Worm (Caenorhabditis elegans) whole organism, L4 larva: ENCODE data around the gene col-181.
A peak's percentile ranks its signal among the peaks of the same experiment; 100 is the strongest.

Experiments used
- D1046.2 ChIP-seq: fragments of 200-800 bp; sonication (Bioruptor generic); IDR thresholded peaks from 2 replicates; pipeline ENCODE4 v1.3.6; 2022; ENCODE audit warnings: missing genetic modification characterization, missing compliant biosample characterization
- F10B5.3 ChIP-seq: sonication (generic microtip); optimal IDR thresholded peaks from 2 replicates; lab custom pipeline; 2016; ENCODE audit warnings: mild to moderate bottlenecking, missing genetic modification characterization, missing compliant biosample characterization
- F37D6.2 ChIP-seq: sonication (generic microtip); optimal IDR thresholded peaks from 2 replicates; lab custom pipeline; 2016; ENCODE audit warnings: mild to moderate bottlenecking, missing genetic modification characterization, missing compliant biosample characterization
- R02D3.7 ChIP-seq: fragments of 150-350 bp; sonication (generic microtip); optimal IDR thresholded peaks from 3 replicates; lab custom pipeline; 2014; ENCODE audit warnings: missing biosample characterization, missing genetic modification characterization
- T26A8.4 ChIP-seq: fragments of 200-800 bp; sonication (Bioruptor generic); IDR thresholded peaks from 2 replicates; pipeline ENCODE4 v1.3.6; 2022; ENCODE audit warnings: missing genetic modification characterization, missing compliant biosample characterization
- Y5F2A.4 ChIP-seq: fragments of 200-800 bp; sonication (Bioruptor generic); optimal IDR thresholded peaks from 2 replicates; lab custom pipeline; 2018; ENCODE audit warnings: mild to moderate bottlenecking, missing genetic modification characterization, missing compliant biosample characterization
- ZK337.2 ChIP-seq: fragments of 200-800 bp; sonication (Bioruptor generic); IDR thresholded peaks from 2 replicates; pipeline ENCODE4 v1.3.6; 2022; ENCODE audit warnings: missing genetic modification reagents, missing genetic modification characterization, missing compliant biosample characterization
- aha-1 ChIP-seq: fragments of 150-350 bp; peaks from one replicate; lab custom pipeline; 2014; ENCODE audit warnings: missing biosample characterization, missing genetic modification characterization
- ama-1 ChIP-seq: fragments of 150-350 bp; optimal IDR thresholded peaks from 2 replicates; lab custom pipeline; 2014; ENCODE audit warnings: inconsistent platforms, mixed read lengths
- arid-1 ChIP-seq: fragments of 200-800 bp; sonication (Bioruptor generic); conservative IDR thresholded peaks from 2 replicates; pipeline ENCODE4 v1.3.6; 2022; ENCODE audit warnings: missing genetic modification reagents, missing genetic modification characterization, missing compliant biosample characterization
- attf-4 ChIP-seq: sonication (generic microtip); optimal IDR thresholded peaks from 3 replicates; lab custom pipeline; 2017; ENCODE audit warnings: missing biosample characterization, missing genetic modification characterization
- ceh-62 ChIP-seq: sonication (generic microtip); optimal IDR thresholded peaks from 2 replicates; lab custom pipeline; 2017; ENCODE audit warnings: missing biosample characterization, missing genetic modification characterization
- ceh-82 ChIP-seq: sonication (generic microtip); optimal IDR thresholded peaks from 2 replicates; lab custom pipeline; 2017; ENCODE audit warnings: missing biosample characterization, missing genetic modification characterization
- ces-1 ChIP-seq: fragments of 150-350 bp; sonication (generic microtip); optimal IDR thresholded peaks from 4 replicates; lab custom pipeline; 2014; ENCODE audit warnings: missing biosample characterization, missing genetic modification reagents, missing genetic modification characterization
- ctbp-1 ChIP-seq: fragments of 200-800 bp; sonication (Bioruptor generic); IDR thresholded peaks from 2 replicates; pipeline ENCODE4 v1.3.6; 2022; ENCODE audit warnings: missing genetic modification reagents, missing genetic modification characterization, missing compliant biosample characterization
- daf-16 ChIP-seq, 3 experiments: sonication (generic microtip); optimal IDR thresholded peaks; 2 replicates each; lab custom pipeline; 2016 to 2017; ENCODE audit warnings: missing genetic modification characterization in 3 of 3, missing genetic modification reagents in 3 of 3, mild to moderate bottlenecking in 2 of 3, missing compliant biosample characterization in 2 of 3, missing biosample characterization in 1 of 3, moderate library complexity in 1 of 3
- dpl-1 ChIP-seq: fragments of 150-350 bp; optimal IDR thresholded peaks from 2 replicates; lab custom pipeline; 2014; ENCODE audit warnings: missing biosample characterization, missing genetic modification reagents, missing genetic modification characterization
- dve-1 ChIP-seq: sonication (generic microtip); optimal IDR thresholded peaks from 2 replicates; lab custom pipeline; 2017; ENCODE audit warnings: antibody characterized with exemption, mild to moderate bottlenecking, missing genetic modification characterization, missing compliant biosample characterization; ENCODE audit not compliant: insufficient read depth
- fkh-10 ChIP-seq: fragments of 150-350 bp; optimal IDR thresholded peaks from 2 replicates; lab custom pipeline; 2014; ENCODE audit warnings: missing biosample characterization, missing genetic modification reagents, missing genetic modification characterization
- fos-1 ChIP-seq: fragments of 150-350 bp; optimal IDR thresholded peaks from 2 replicates; lab custom pipeline; 2014; ENCODE audit warnings: missing biosample characterization, missing genetic modification characterization
- hmg-1.1 ChIP-seq: fragments of 200-800 bp; sonication (Bioruptor generic); IDR thresholded peaks from 2 replicates; pipeline ENCODE4 v1.3.6; 2022; ENCODE audit warnings: missing genetic modification reagents, missing genetic modification characterization, missing compliant biosample characterization
- lim-7 ChIP-seq: fragments of 200-800 bp; sonication (Bioruptor generic); IDR thresholded peaks from 2 replicates; pipeline ENCODE4 v1.3.6; 2022; ENCODE audit warnings: missing genetic modification characterization, missing compliant biosample characterization
- lin-1 ChIP-seq: fragments of 200-800 bp; sonication (Bioruptor generic); IDR thresholded peaks from 2 replicates; pipeline ENCODE4 v1.3.6; 2022; ENCODE audit warnings: missing genetic modification reagents, missing genetic modification characterization, missing compliant biosample characterization
- lin-29 ChIP-seq: fragments of 200-800 bp; sonication (Bioruptor generic); IDR thresholded peaks from 2 replicates; pipeline ENCODE4 v1.3.6; 2022; ENCODE audit warnings: missing genetic modification reagents, missing genetic modification characterization, missing compliant biosample characterization
- lin-39 ChIP-seq: fragments of 150-350 bp; optimal IDR thresholded peaks from 2 replicates; lab custom pipeline; 2014; ENCODE audit warnings: missing biosample characterization, missing genetic modification reagents, missing genetic modification characterization
- lir-3 ChIP-seq: sonication (generic microtip); optimal IDR thresholded peaks from 2 replicates; lab custom pipeline; 2016; ENCODE audit warnings: mild to moderate bottlenecking, missing genetic modification characterization, missing compliant biosample characterization
- madf-9 ChIP-seq: fragments of 200-800 bp; sonication (Bioruptor generic); conservative IDR thresholded peaks from 2 replicates; pipeline ENCODE4 v1.3.6; 2022; ENCODE audit warnings: missing genetic modification reagents, missing genetic modification characterization, missing compliant biosample characterization
- mdt-29 ChIP-seq: fragments of 200-800 bp; sonication (Bioruptor generic); IDR thresholded peaks from 2 replicates; pipeline ENCODE4 v1.3.6; 2022; ENCODE audit warnings: missing genetic modification reagents, missing genetic modification characterization, missing compliant biosample characterization
- mep-1 ChIP-seq: fragments of 150-350 bp; sonication (generic microtip); optimal IDR thresholded peaks from 3 replicates; lab custom pipeline; 2014; ENCODE audit warnings: missing biosample characterization, missing genetic modification characterization
- mxl-2 ChIP-seq: fragments of 200-800 bp; sonication (Bioruptor generic); conservative IDR thresholded peaks from 2 replicates; pipeline ENCODE4 v1.3.6; 2022; ENCODE audit warnings: missing genetic modification reagents, missing genetic modification characterization, missing compliant biosample characterization
- nhr-102 ChIP-seq: sonication (generic microtip); optimal IDR thresholded peaks from 2 replicates; lab custom pipeline; 2016; ENCODE audit warnings: mild to moderate bottlenecking, missing genetic modification characterization, moderate library complexity, missing compliant biosample characterization
- nhr-11 ChIP-seq: fragments of 150-350 bp; optimal IDR thresholded peaks from 2 replicates; lab custom pipeline; 2014; ENCODE audit warnings: missing biosample characterization, missing genetic modification characterization
- nhr-111 ChIP-seq: fragments of 200-800 bp; sonication (Bioruptor generic); optimal IDR thresholded peaks from 2 replicates; lab custom pipeline; 2018; ENCODE audit warnings: mild to moderate bottlenecking, missing genetic modification characterization, missing compliant biosample characterization
- nhr-42 ChIP-seq: fragments of 200-800 bp; sonication (Bioruptor generic); IDR thresholded peaks from 2 replicates; pipeline ENCODE4 v1.3.6; 2022; ENCODE audit warnings: missing genetic modification characterization, missing compliant biosample characterization
- nhr-77 ChIP-seq: fragments of 150-350 bp; optimal IDR thresholded peaks from 2 replicates; lab custom pipeline; 2014; ENCODE audit warnings: missing biosample characterization, missing genetic modification characterization
- sdz-12 ChIP-seq: fragments of 200-800 bp; sonication (Bioruptor generic); optimal IDR thresholded peaks from 2 replicates; lab custom pipeline; 2018; ENCODE audit warnings: mild to moderate bottlenecking, missing genetic modification characterization, missing compliant biosample characterization
- set-16 ChIP-seq: fragments of 200-800 bp; sonication (Bioruptor generic); IDR thresholded peaks from 2 replicates; pipeline ENCODE4 v1.3.6; 2022; ENCODE audit warnings: missing genetic modification reagents, missing genetic modification characterization, missing compliant biosample characterization
- snpc-4 ChIP-seq: fragments of 150-350 bp; optimal IDR thresholded peaks from 2 replicates; lab custom pipeline; 2014; ENCODE audit warnings: missing biosample characterization, missing genetic modification characterization
- spr-3 ChIP-seq: fragments of 200-800 bp; sonication (Bioruptor generic); optimal IDR thresholded peaks from 2 replicates; lab custom pipeline; 2018; ENCODE audit warnings: mild to moderate bottlenecking, missing genetic modification characterization, missing compliant biosample characterization
- tag-97 ChIP-seq: fragments of 200-800 bp; sonication (Bioruptor generic); IDR thresholded peaks from 2 replicates; pipeline ENCODE4 v1.3.6; 2022; ENCODE audit warnings: missing genetic modification characterization, missing compliant biosample characterization
- unc-62 ChIP-seq, 3 experiments: fragments of 150-350 bp in 1 of 3; sonication (generic microtip); optimal IDR thresholded peaks in 2 of 3; peaks in 1 of 3; 1 replicate in 1 of 3; 2 replicates in 2 of 3; lab custom pipeline; 2014 to 2017; ENCODE audit warnings: missing biosample characterization in 3 of 3, missing genetic modification characterization in 3 of 3, missing genetic modification reagents in 3 of 3, missing genotype in 1 of 3
- ztf-7 ChIP-seq: fragments of 150-350 bp; optimal IDR thresholded peaks from 2 replicates; lab custom pipeline; 2014; ENCODE audit warnings: missing biosample characterization, missing genetic modification characterization

Gene col-181

DNA sequence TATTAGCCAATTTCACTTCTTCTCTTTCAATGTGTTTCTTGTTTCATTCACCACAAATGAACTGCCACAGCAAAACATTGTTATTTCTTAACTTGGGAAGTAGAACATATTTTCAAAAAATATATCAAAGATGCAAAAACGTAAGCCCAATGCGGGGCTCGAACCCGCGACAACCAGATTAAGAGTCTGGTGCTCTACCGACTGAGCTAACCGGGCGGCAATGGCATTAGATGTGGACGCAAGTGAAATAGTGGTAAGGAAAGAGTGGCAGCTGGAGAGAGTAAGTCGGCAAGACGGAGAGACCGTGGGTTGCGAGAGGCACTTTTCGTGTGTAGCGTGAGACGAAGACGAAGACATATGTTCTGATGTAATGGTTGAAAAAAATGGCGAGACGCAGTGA lies 1.3 kb downstream of the col-181 start (continued):
- TF ChIP-seq hmg-1.1 (GFP tag; lab: Robert Waterston, UW) (peak; percentile 97), tag-97 (no peak), R02D3.7 (peak; percentile 10), D1046.2 (GFP tag; lab: Robert Waterston, UW) (peak; percentile 91), snpc-4 (tag; lab: Kevin White, UChicago) (no peak), lin-39 (no peak), ces-1 (GFP tag; lab: Kevin White, UChicago) (peak; percentile 77), mdt-29 (GFP tag; lab: Robert Waterston, UW) (no peak), mxl-2 (GFP tag; lab: Robert Waterston, UW) (peak; percentile 74), nhr-11 (tag; lab: Kevin White, UChicago) (peak; percentile 52), nhr-42 (GFP tag; lab: Robert Waterston, UW) (peak; percentile 77; the same call in 1 of the 2 replicates), nhr-111 (GFP tag; lab: Kevin White, UChicago) (peak; percentile 92), set-16 (no peak), Y5F2A.4 (GFP tag; lab: Kevin White, UChicago) (peak; percentile 84), daf-16 (GFP tag; optimal IDR thresholded peaks at IDR 0.05; lab: Kevin White, UChicago) (peak; percentile 44 to 93), daf-16 (tag; optimal IDR thresholded peaks at IDR 0.05; lab: Kevin White, UChicago) (peak; percentile 72), sdz-12 (GFP tag; lab: Kevin White, UChicago) (no peak), lin-1 (GFP tag; lab: Robert Waterston, UW) (peak; percentile 92), lir-3 (tag; lab: Kevin White, UChicago) (peak; percentile 82)

- TF ChIP-seq nhr-77 (tag; lab: Kevin White, UChicago): no peak
- TF ChIP-seq unc-62 (GFP tag; optimal IDR thresholded peaks at IDR 0.05 in 1 of 2; lab: Kevin White, UChicago): no peak
- no peak for TF ChIP-seq unc-62 (tag; optimal IDR thresholded peaks at IDR 0.05; lab: Kevin White, UChicago)
- no peak for TF ChIP-seq spr-3 (GFP tag; lab: Kevin White, UChicago)
- TF ChIP-seq fos-1 (tag; lab: Kevin White, UChicago): no peak
- no peak for TF ChIP-seq R02D3.7
- TF ChIP-seq nhr-111 (GFP tag; lab: Kevin White, UChicago): no peak
- no peak for TF ChIP-seq fkh-10 (GFP tag; lab: Kevin White, UChicago)
- TF ChIP-seq F10B5.3 (tag; lab: Kevin White, UChicago): no peak
- no peak for TF ChIP-seq daf-16 (GFP tag; optimal IDR thresholded peaks at IDR 0.05; lab: Kevin White, UChicago)
- no peak for TF ChIP-seq daf-16 (tag; optimal IDR thresholded peaks at IDR 0.05; lab: Kevin White, UChicago)
- no peak for TF ChIP-seq attf-4 (tag; lab: Kevin White, UChicago)
- TF ChIP-seq lin-29 (GFP tag; lab: Robert Waterston, UW): no peak
- TF ChIP-seq Y5F2A.4 (GFP tag; lab: Kevin White, UChicago): no peak
- TF ChIP-seq tag-97: no peak
- TF ChIP-seq lim-7 (GFP tag; lab: Robert Waterston, UW): no peak
- TF ChIP-seq dve-1 (tag; lab: Kevin White, UChicago): no peak
- TF ChIP-seq T26A8.4 (GFP tag; lab: Robert Waterston, UW): no peak
- TF ChIP-seq ztf-7 (tag; lab: Kevin White, UChicago): no peak
- TF ChIP-seq F37D6.2 (tag; lab: Kevin White, UChicago): no peak
- TF ChIP-seq nhr-102 (tag; lab: Kevin White, UChicago): no peak
- TF ChIP-seq, all 104 proteins: peak for 0
Observed at ce11 chrX:12108517-12109216, 3.9 kb downstream of the col-181 start, which contains the start of the genes W03G11.2 and lgc-13. W03G11.2 (minus strand) TSS chrX:12108617. lgc-13 (plus strand) TSS chrX:12109166.

DNA sequence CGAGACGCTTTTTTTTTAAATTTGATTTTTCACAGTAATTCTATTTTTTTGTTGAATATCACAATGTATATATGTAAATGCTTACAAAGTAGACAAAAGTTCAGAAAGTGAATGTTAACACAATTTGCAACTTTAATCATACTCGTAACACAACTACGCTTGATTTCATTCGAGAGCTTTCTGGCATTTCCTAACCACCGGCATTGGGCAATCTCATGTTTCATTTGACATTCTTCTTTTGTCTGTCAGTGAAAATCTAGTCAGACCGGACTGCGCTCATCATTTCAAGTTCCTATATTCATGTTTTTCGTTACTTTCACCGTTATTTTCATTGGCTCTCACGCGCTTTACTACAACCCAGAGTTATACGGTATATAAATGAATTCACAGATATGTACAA lies 6.5 kb downstream of the col-181 start, which contains the start of gene lgc-14:
Gene lgc-14, plus strand, starts transcription at position 301 of the 400 bp plus-strand sequence.
- TF ChIP-seq unc-62 (GFP tag; optimal IDR thresholded peaks at IDR 0.05 in 1 of 2; lab: Kevin White, UChicago) (no peak), unc-62 (tag; optimal IDR thresholded peaks at IDR 0.05; lab: Kevin White, UChicago) (no peak), arid-1 (GFP tag; lab: Robert Waterston, UW) (no peak), madf-9 (GFP tag; lab: Robert Waterston, UW) (no peak), ama-1 (no peak), R02D3.7 (no peak), ZK337.2 (GFP tag; lab: Robert Waterston, UW) (no peak), nhr-77 (tag; lab: Kevin White, UChicago) (no peak), dpl-1 (GFP tag; lab: Kevin White, UChicago) (no peak), aha-1 (tag; lab: Kevin White, UChicago) (no peak), Y5F2A.4 (GFP tag; lab: Kevin White, UChicago) (no peak), ces-1 (GFP tag; lab: Kevin White, UChicago) (no peak), mep-1 (no peak), ceh-62 (no peak), ceh-82 (tag; lab: Kevin White, UChicago) (no peak), ctbp-1 (GFP tag; lab: Robert Waterston, UW) (no peak), lin-39 (no peak)
